Fruit fly (Drosophila melanogaster): ENCODE measurements around the gene CG43610.

Gene CG43610

dm6 chr2L:6841349-6841748 is 42.4 kb downstream of the CG43610 start:
- no peak for TF ChIP-seq noc (tag; optimal IDR thresholded peaks at IDR 0.05)

- no peak for TF ChIP-seq noc (tag; optimal IDR thresholded peaks at IDR 0.05)
Measured at dm6 chr2L:6843434-6843833, 44.4 kb downstream of the CG43610 start.
